Fruit fly (Drosophila melanogaster) whole organism, adult: ENCODE measurements around the gene Cyp309a2.
A peak's percentile ranks its signal among the peaks of the same experiment; 100 is the strongest.

Experiments
- CG14711 ChIP-seq: fragments of 200-800 bp; sonication (Bioruptor generic); optimal IDR thresholded peaks from 2 replicates; lab custom pipeline; 2018; ENCODE audit warnings: missing biosample characterization, mild to moderate bottlenecking, missing genetic modification characterization, moderate library complexity
- CG1620 ChIP-seq: fragments of 200-800 bp; sonication (Bioruptor generic); optimal IDR thresholded peaks from 2 replicates; lab custom pipeline; 2016; ENCODE audit warnings: missing biosample characterization, missing genetic modification characterization
- CG7045 ChIP-seq: fragments of 200-800 bp; sonication (Bioruptor generic); optimal IDR thresholded peaks from 2 replicates; lab custom pipeline; 2017; ENCODE audit warnings: missing biosample characterization, mild to moderate bottlenecking, missing genetic modification characterization
- CG7101 ChIP-seq: fragments of 200-800 bp; sonication (Bioruptor generic); optimal IDR thresholded peaks from 2 replicates; lab custom pipeline; 2018; ENCODE audit warnings: missing biosample characterization, mild to moderate bottlenecking, missing genetic modification characterization, moderate library complexity
- Clk ChIP-seq: fragments of 200-800 bp; sonication (Bioruptor generic); optimal IDR thresholded peaks from 2 replicates; lab custom pipeline; 2017; ENCODE audit warnings: missing biosample characterization, missing genetic modification characterization
- Crg-1 ChIP-seq: fragments of 200-800 bp; sonication (Bioruptor generic); optimal IDR thresholded peaks from 2 replicates; lab custom pipeline; 2016; ENCODE audit warnings: missing biosample characterization, missing genetic modification characterization
- cnc ChIP-seq, 2 experiments: fragments of >200 bp; optimal IDR thresholded peaks; 2 replicates each; lab custom pipeline; 2017
- kay ChIP-seq: fragments of 200-800 bp; sonication (Bioruptor generic); peaks from one replicate; lab custom pipeline; 2016; ENCODE audit warnings: missing biosample characterization, missing genetic modification characterization, borderline replicate concordance

DNA sequence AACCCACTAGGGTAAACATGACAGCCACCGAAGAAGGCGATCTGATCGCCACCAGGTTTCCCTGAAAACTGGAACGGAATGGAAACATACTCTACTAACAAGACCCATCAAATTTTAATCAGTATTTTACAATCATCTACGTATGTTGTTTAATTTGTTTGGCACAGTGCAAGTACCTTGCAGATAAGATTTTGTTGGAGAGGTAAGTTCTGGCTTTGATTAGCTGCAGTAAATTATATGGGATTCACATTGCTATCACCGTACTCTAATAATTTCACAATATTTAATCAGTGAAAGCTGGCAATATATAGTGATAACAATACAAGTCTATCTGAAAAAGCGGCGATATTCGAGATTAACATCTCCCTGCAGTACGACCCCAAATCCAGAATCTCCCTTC lies 8.1 kb downstream of the Cyp309a2 start, which contains the start of gene Cyp309a1:
- TF ChIP-seq cnc (optimal IDR thresholded peaks at IDR 0.05; lab: Kevin White, UChicago) = no peak
- TF ChIP-seq kay (GFP tag; lab: Kevin White, UChicago) = no peak
- TF ChIP-seq CG7045 (GFP tag; lab: Kevin White, UChicago) = peak; percentile 2
- TF ChIP-seq CG1620 (GFP tag; lab: Kevin White, UChicago) = no peak
- TF ChIP-seq Crg-1 (GFP tag; lab: Kevin White, UChicago) = no peak
- TF ChIP-seq CG7101 (tag; lab: Kevin White, UChicago) = no peak
- no peak for TF ChIP-seq CG14711
- TF ChIP-seq Clk (GFP tag; lab: Kevin White, UChicago) = no peak
